Worm (Caenorhabditis elegans): Measurements from ENCODE around the gene C05D12.7.

ce11 chrII:11386950-11387349, 22.9 kb upstream of the C05D12.7 start:
- TF ChIP-seq lin-15B (tag; optimal IDR thresholded peaks at IDR 0.05) (no peak), zag-1 (tag; optimal IDR thresholded peaks at IDR 0.05) (no peak), daf-12 (tag; optimal IDR thresholded peaks at IDR 0.05) (no peak), tbx-2 (tag; optimal IDR thresholded peaks at IDR 0.05) (no peak), ama-1 (optimal IDR thresholded peaks at IDR 0.05) (no peak)

Data from whole organism, L3 larva.